Worm (Caenorhabditis elegans) whole organism, L2 larva: ENCODE measurements around the gene npr-27.

ENCODE experiments used
- R02D3.7 ChIP-seq: fragments of 150-350 bp; optimal IDR thresholded peaks from 2 replicates; lab custom pipeline; 2014; ENCODE audit warnings: missing biosample characterization, missing genetic modification characterization
- Y55F3AM.14 ChIP-seq: fragments of 200-800 bp; sonication (Bioruptor generic); optimal IDR thresholded peaks from 2 replicates; lab custom pipeline; 2018; ENCODE audit warnings: mild to moderate bottlenecking, missing genetic modification characterization, missing compliant biosample characterization
- dmd-4 ChIP-seq: sonication (generic microtip); optimal IDR thresholded peaks from 2 replicates; lab custom pipeline; 2017; ENCODE audit warnings: missing biosample characterization, missing genetic modification characterization
- nhr-77 ChIP-seq: fragments of 150-350 bp; optimal IDR thresholded peaks from 2 replicates; lab custom pipeline; 2014; ENCODE audit warnings: missing biosample characterization, missing genetic modification characterization
- zag-1 ChIP-seq: fragments of 150-350 bp; optimal IDR thresholded peaks from 2 replicates; lab custom pipeline; 2014; ENCODE audit warnings: missing biosample characterization, missing genetic modification characterization

ce11 chrIV:7320688-7321087, 15.3 kb downstream of the npr-27 start:
- TF ChIP-seq R02D3.7 (tag; lab: Kevin White, UChicago): no peak
- no peak for TF ChIP-seq nhr-77 (tag; lab: Kevin White, UChicago)
- no peak for TF ChIP-seq dmd-4 (tag; lab: Kevin White, UChicago)
- TF ChIP-seq zag-1: no peak
- TF ChIP-seq Y55F3AM.14: no peak
